Fruit fly (Drosophila melanogaster): Measurements from ENCODE around the gene CG32305.
A peak's percentile ranks its signal among the peaks of the same experiment; 100 is the strongest.

Gene CG32305

DNA sequence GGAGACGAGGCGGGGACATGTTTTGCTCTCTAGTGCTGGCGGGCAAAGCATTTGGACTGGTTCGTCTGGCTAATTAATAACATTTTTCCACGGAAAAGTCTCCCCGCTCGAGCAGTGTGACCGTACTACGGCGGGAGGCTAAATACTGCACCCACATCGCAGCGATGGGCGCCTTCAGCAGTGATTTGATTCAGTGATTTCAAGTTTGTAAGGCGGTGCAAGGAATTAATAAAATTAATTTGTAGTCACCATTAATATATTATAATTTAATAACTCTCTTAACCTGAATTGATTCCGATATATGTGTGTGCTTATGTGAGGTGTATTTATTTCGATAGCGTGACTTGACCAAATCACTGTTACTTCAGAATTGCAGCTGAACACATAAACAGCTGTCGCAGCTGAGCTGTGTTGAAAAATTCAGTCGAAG lies 14.1 kb downstream of the CG32305 start, which contains the start of the genes oxt and CG13807:
TSS of gene oxt (minus strand) at position 150 of the 430 bp plus-strand sequence.
TSS of gene CG13807 (plus strand) at position 405 of the 430 bp plus-strand sequence.
- TF ChIP-seq cic (GFP tag; optimal IDR thresholded peaks at IDR 0.05) (peak; percentile 17), pad (GFP tag; optimal IDR thresholded peaks at IDR 0.05) (peak; percentile 71), CG12768 (GFP tag; optimal IDR thresholded peaks at IDR 0.05) (peak; percentile 72), cnc (optimal IDR thresholded peaks at IDR 0.05) (no peak), bab1 (GFP tag; optimal IDR thresholded peaks at IDR 0.05) (peak; percentile 96), CG5204 (GFP tag; optimal IDR thresholded peaks at IDR 0.05) (peak; percentile 77), ovo (GFP tag; optimal IDR thresholded peaks at IDR 0.05) (peak; percentile 62), Clk (GFP tag; optimal IDR thresholded peaks at IDR 0.05) (no peak), CG1620 (GFP tag; optimal IDR thresholded peaks at IDR 0.05) (peak; percentile 80), kay (GFP tag; ENCODE audit: borderline replicate concordance) (no peak), CG11617 (GFP tag; optimal IDR thresholded peaks at IDR 0.05) (peak; percentile 89), Hr96 (GFP tag; optimal IDR thresholded peaks at IDR 0.05) (peak; percentile 72), Crg-1 (GFP tag; optimal IDR thresholded peaks at IDR 0.05) (peak; percentile 79), toe (GFP tag; optimal IDR thresholded peaks at IDR 0.05) (peak; percentile 72), Mnt (GFP tag; optimal IDR thresholded peaks at IDR 0.05) (peak; percentile 78), CG14711 (tag; optimal IDR thresholded peaks at IDR 0.05) (peak; percentile 79), tj (GFP tag; optimal IDR thresholded peaks at IDR 0.05) (peak; percentile 70), CG7101 (tag; optimal IDR thresholded peaks at IDR 0.05) (peak; percentile 90), CG33017 (tag; optimal IDR thresholded peaks at IDR 0.05) (peak; percentile 78), CG7045 (GFP tag; optimal IDR thresholded peaks at IDR 0.05) (peak; percentile 86)

DNA sequence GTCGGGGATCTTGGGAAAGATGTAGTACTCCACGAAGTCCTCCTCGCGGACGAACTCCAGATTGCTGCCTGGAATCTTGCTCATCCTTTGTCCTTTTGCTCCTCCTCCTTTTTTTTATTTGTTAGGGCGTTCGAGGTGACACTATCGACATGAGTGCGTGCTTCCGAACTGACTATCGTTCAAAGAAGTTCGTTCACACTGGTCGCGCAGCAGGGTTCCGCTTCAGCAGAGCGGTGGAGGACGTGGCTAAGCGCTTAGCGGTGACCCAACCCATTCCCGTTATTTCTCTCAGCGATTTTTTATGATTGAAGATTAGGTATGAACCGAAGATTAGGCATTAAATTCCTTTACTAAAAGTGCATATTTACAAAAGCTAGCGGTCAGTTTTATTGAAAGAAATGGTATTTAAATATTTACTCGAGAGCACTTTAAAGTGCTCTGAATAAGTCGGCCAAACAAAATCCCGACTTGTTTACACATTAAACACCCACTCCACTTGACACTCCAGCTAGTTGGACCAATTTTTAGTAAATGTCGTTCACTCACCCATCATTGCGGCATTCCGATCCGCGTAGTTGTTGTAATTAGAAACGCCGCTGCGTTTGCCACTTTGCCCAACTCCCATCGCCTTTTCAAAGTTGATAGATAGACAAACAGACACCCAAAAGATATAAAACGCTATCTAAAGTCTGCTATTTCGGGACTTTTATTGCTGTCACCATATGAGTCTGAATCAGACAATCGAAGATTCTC lies 17.4 kb downstream of the CG32305 start, which contains the start of the genes ecd and CG13806:
TSS of gene ecd (minus strand) at position 166 of the 753 bp plus-strand sequence.
TSS of gene CG13806 (plus strand) at position 703 of the 753 bp plus-strand sequence.
- TF ChIP-seq CG1620 (GFP tag; optimal IDR thresholded peaks at IDR 0.05) (peak; percentile 30), CG7101 (tag; optimal IDR thresholded peaks at IDR 0.05) (peak; percentile 22), cnc (optimal IDR thresholded peaks at IDR 0.05) (no peak), ovo (GFP tag; optimal IDR thresholded peaks at IDR 0.05) (peak; percentile 32), Hr96 (GFP tag; optimal IDR thresholded peaks at IDR 0.05) (peak; percentile 5), Mnt (GFP tag; optimal IDR thresholded peaks at IDR 0.05) (no peak), Crg-1 (GFP tag; optimal IDR thresholded peaks at IDR 0.05) (no peak), CG7045 (GFP tag; optimal IDR thresholded peaks at IDR 0.05) (no peak), bab1 (GFP tag; optimal IDR thresholded peaks at IDR 0.05) (no peak)

DNA sequence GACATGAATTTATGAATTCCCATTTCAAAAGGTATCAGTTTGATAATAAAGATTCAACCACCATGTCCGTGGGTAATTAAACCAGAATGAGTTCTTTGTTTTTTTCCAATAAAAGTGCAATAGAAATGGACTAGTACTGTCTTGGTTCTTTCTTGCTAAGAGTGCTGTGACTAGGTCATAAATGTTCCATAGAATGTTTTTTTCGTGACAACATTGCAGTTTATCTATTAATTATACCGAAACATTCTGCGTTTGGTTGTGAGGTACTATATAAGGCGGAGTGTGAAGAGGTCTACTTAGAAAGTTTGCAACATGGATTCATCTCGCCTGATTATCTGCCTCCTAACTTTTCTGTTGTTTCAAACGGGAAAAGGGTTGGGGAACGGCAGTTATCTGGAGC lies 19.1 kb downstream of the CG32305 start, which contains the start of gene obst-I:
TSS of gene obst-I (plus strand) at position 301 of the 400 bp plus-strand sequence.
- TF ChIP-seq cnc (optimal IDR thresholded peaks at IDR 0.05): no peak
- no peak for TF ChIP-seq CG11617 (GFP tag; optimal IDR thresholded peaks at IDR 0.05)
- TF ChIP-seq Crg-1 (GFP tag; optimal IDR thresholded peaks at IDR 0.05): no peak
- TF ChIP-seq ovo (GFP tag; optimal IDR thresholded peaks at IDR 0.05): no peak
- TF ChIP-seq CG1620 (GFP tag; optimal IDR thresholded peaks at IDR 0.05): no peak
- TF ChIP-seq CG7045 (GFP tag; optimal IDR thresholded peaks at IDR 0.05): no peak
- TF ChIP-seq pad (GFP tag; optimal IDR thresholded peaks at IDR 0.05): no peak

DNA sequence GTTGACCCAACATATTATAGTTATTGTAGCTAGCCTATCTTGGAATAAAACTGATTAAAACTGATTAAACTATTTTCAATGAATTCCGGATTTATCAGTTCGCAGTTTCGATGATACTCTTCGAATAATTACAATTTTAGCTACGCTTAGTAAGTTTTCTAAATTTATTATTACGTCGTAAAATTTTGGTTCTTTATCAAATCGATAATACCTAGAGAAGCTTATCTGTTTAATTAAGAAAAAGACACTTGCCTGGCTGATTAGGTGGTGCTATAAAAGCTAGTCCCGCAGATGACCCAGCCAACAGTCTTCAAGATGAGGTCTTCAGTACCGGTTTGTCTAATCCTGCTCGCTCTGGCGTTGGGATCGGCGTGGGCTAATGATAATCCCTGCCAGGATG lies 20.1 kb downstream of the CG32305 start, which contains the start of gene CG32302:
TSS of gene CG32302 (plus strand) at position 301 of the 400 bp plus-strand sequence.
- no peak for TF ChIP-seq toe (GFP tag; optimal IDR thresholded peaks at IDR 0.05)
- TF ChIP-seq Mnt (GFP tag; optimal IDR thresholded peaks at IDR 0.05): no peak
- TF ChIP-seq CG11617 (GFP tag; optimal IDR thresholded peaks at IDR 0.05): no peak
- no peak for TF ChIP-seq ovo (GFP tag; optimal IDR thresholded peaks at IDR 0.05)

DNA sequence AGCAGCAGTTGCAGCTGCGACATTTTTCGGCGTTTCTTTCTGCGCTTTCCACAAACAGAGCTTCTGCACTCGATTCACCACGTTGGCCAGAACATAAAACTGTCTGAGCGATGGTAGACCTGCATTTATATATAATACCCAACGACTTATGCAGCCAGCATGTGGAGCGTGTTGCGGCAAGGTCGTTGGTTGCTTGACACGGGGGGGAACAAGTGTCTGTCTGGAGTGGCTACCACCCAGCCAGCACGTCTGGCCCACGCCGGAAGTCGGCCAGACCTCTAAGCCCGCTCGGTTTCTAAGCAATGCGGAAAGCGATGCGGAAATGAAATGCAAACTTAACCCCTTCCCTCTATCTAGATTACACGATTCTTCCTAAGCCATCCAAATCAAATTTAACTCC lies 24.2 kb downstream of the CG32305 start, which contains the start of gene yellow-g:
TSS of gene yellow-g (minus strand) at position 101 of the 400 bp plus-strand sequence.
- TF ChIP-seq ovo (GFP tag; optimal IDR thresholded peaks at IDR 0.05) (no peak), Hr96 (GFP tag; optimal IDR thresholded peaks at IDR 0.05) (no peak), CG14711 (tag; optimal IDR thresholded peaks at IDR 0.05) (no peak), CG7045 (GFP tag; optimal IDR thresholded peaks at IDR 0.05) (no peak), CG1620 (GFP tag; optimal IDR thresholded peaks at IDR 0.05) (no peak), CG33017 (tag; optimal IDR thresholded peaks at IDR 0.05) (no peak), Crg-1 (GFP tag; optimal IDR thresholded peaks at IDR 0.05) (no peak), CG5204 (GFP tag; optimal IDR thresholded peaks at IDR 0.05) (no peak), CG7101 (tag; optimal IDR thresholded peaks at IDR 0.05) (no peak), cnc (optimal IDR thresholded peaks at IDR 0.05) (no peak), bab1 (GFP tag; optimal IDR thresholded peaks at IDR 0.05) (no peak), pad (GFP tag; optimal IDR thresholded peaks at IDR 0.05) (no peak)

DNA sequence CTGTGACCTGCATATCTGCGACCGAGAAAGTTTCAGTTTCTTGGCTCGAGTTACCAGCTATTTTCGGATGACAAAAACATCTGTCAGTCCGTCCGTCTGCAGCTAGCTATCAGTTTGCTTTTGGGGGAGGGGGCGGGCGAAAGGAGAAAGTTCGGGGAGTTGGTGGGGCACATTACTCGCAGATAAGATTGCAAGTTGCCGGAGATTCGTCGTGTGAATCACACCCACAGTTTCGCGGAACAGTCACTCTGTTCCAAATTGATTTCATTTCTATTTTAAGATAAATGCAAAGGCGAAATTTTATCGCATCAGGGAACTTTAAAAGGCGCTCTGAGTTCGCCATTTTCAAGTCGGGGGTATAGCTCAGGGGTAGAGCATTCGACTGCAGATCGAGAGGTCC lies 25.0 kb downstream of the CG32305 start:
- no peak for TF ChIP-seq CG12768 (GFP tag; optimal IDR thresholded peaks at IDR 0.05)
- no peak for TF ChIP-seq Hr96 (GFP tag; optimal IDR thresholded peaks at IDR 0.05)
- TF ChIP-seq pad (GFP tag; optimal IDR thresholded peaks at IDR 0.05): no peak
- TF ChIP-seq toe (GFP tag; optimal IDR thresholded peaks at IDR 0.05): no peak

DNA sequence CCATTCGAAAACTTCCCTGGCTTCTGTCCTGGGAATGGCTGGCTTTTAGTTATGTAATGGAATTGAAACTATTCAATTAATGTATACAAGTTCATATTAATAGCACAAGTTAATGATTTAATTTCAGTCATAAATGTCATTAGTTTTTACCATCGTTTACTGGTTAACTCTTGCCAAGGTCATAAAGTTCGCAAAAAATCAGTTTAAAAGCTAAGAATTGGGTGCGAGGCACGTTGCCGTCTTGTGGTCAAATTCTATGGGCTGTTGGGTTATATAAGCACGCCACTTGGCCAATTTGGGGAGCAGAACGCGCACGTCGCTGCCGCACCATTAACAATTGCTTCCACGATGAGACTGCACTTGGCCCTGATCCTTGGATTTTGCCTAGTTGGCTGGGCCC lies 27.8 kb downstream of the CG32305 start, which contains the start of gene yellow-g2:
TSS of gene yellow-g2 (plus strand) at position 301 of the 400 bp plus-strand sequence.
- TF ChIP-seq ovo (GFP tag; optimal IDR thresholded peaks at IDR 0.05): no peak
- TF ChIP-seq CG5204 (GFP tag; optimal IDR thresholded peaks at IDR 0.05): no peak
- no peak for TF ChIP-seq Hr96 (GFP tag; optimal IDR thresholded peaks at IDR 0.05)
- no peak for TF ChIP-seq pad (GFP tag; optimal IDR thresholded peaks at IDR 0.05)
- TF ChIP-seq Mnt (GFP tag; optimal IDR thresholded peaks at IDR 0.05): no peak
